Worm (Caenorhabditis elegans) whole organism, dauer: ENCODE data around the gene F58E1.13.

Experiments
- unc-62 ChIP-seq: sonication (generic microtip); optimal IDR thresholded peaks from 2 replicates; lab custom pipeline; 2017; ENCODE audit warnings: missing biosample characterization, missing genetic modification reagents, missing genetic modification characterization

F58E1.13 gene

DNA sequence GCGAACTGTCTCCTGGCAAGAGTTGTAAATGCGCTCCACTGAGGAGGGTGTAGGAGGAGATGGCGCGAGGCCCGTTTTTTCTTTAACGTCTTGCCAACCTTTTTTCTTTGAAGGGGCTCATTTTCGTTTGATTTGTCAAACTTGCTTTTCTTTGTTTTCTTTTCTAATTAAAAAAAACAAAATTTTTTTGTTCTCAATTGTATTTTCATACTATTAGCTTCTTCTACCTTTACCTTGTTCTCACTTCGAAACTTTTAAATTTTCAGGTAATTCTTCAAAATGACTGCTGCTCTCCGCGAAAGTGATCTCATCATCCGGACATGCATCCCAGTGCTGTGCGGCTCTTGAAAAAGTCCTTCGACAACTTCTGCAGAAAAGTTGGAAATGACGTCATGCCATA lies 14.3 kb upstream of the F58E1.13 start, which contains the start of gene fbxa-184:
Gene fbxa-184 (plus strand): TSS at position 301 of the 400 bp plus-strand sequence.
- no peak for TF ChIP-seq unc-62 (GFP tag; lab: Kevin White, UChicago)

ce11 chrII:1706385-1706784 lies 10.7 kb upstream of the F58E1.13 start, which contains the start of gene sdz-18:
Gene sdz-18, minus strand, starts transcription at chrII:1706485.
- no peak for TF ChIP-seq unc-62 (GFP tag; lab: Kevin White, UChicago)

ce11 chrII:1703363-1703762 lies 7.7 kb upstream of the F58E1.13 start, which contains the start of gene fbxb-47:
Gene fbxb-47, minus strand, starts transcription at chrII:1703463.
- TF ChIP-seq unc-62 (GFP tag; lab: Kevin White, UChicago): no peak

ce11 chrII:1694530-1694929 lies 1.1 kb downstream of the F58E1.13 start, which contains the start of gene fbxc-26:
Gene fbxc-26, minus strand, starts transcription at chrII:1694630.
- TF ChIP-seq unc-62 (GFP tag; lab: Kevin White, UChicago): no peak

ce11 chrII:1692827-1693226 lies 2.8 kb downstream of the F58E1.13 start, which contains the start of gene fbxc-21:
Gene fbxc-21, minus strand, starts transcription at chrII:1692927.
- TF ChIP-seq unc-62 (GFP tag; lab: Kevin White, UChicago): no peak

DNA sequence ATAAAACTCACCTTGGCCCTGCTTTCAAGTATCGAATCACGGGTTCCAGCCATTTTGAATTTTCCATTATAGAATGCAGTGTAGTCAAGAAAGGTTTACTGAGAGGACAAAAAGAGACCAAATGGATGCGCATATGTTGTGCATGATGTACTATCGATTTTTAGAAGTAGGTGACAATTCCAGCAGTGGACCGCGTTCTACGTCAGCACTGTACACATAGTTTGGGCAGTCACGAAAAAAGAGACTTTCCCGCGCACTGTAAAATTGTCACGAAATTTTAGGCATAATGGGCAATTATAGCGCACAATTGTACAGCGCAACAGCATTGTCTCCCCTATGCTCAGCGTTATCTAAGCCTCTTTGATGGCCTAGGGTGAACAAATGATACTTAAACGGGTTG lies 4.7 kb downstream of the F58E1.13 start, which contains the start of gene fbxc-22:
Gene fbxc-22 (minus strand): TSS at position 101 of the 400 bp plus-strand sequence.
- TF ChIP-seq unc-62 (GFP tag; lab: Kevin White, UChicago): no peak

- no peak for TF ChIP-seq unc-62 (GFP tag; lab: Kevin White, UChicago)
Measured at ce11 chrII:1688813-1689212, 6.9 kb downstream of the F58E1.13 start, which contains the start of the genes fbxb-18 and fbxb-19. Gene fbxb-18, minus strand, starts transcription at chrII:1688913. Gene fbxb-19, minus strand, starts transcription at chrII:1689181.

DNA sequence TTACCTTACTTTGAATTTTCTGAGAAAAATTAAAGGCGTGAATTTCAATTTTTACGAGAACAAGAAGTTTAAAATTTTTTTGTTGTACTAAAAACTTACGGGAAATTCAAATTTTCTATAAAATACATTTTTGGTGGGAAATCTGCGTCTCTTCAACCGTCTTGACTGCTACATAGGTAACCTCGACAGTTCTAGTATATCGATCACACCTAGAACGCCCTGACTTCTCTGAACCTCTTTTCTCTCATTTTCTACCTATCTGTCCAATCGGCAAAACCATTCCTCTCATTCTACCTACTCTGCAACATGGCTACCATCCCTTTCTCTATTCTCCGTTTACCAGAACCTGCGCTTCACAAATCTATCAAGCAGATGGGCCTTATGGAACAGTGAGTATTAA lies 11.9 kb downstream of the F58E1.13 start, which contains the start of gene fbxb-25:
Gene fbxb-25 (plus strand): TSS at position 301 of the 400 bp plus-strand sequence.
- TF ChIP-seq unc-62 (GFP tag; lab: Kevin White, UChicago): no peak

DNA sequence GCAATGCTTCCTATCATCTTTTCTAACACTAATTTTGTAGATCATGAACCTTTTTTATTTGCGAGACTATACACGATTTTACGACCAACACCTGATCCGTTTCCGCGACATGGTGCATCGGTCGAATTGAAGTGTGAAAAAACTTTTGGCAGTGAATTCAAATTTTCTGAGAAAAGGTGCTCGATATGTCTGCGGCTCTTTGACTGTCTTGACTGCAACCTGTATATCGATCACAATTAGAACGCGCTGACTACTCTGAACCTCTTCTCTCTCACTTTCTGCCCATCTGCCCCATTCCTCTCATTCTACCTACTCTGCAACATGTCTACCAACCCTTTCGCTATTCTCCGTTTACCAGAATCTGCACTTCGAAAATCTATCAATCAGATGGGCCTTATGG lies 13.5 kb downstream of the F58E1.13 start, which contains the start of gene fbxb-26:
Gene fbxb-26 (plus strand): TSS at position 301 of the 400 bp plus-strand sequence.
- TF ChIP-seq unc-62 (GFP tag; lab: Kevin White, UChicago): no peak

- TF ChIP-seq unc-62 (GFP tag; lab: Kevin White, UChicago): no peak
Measured at ce11 chrII:1679081-1679480, 16.6 kb downstream of the F58E1.13 start, which contains the start of gene irld-36. Gene irld-36, plus strand, starts transcription at chrII:1679381.

DNA sequence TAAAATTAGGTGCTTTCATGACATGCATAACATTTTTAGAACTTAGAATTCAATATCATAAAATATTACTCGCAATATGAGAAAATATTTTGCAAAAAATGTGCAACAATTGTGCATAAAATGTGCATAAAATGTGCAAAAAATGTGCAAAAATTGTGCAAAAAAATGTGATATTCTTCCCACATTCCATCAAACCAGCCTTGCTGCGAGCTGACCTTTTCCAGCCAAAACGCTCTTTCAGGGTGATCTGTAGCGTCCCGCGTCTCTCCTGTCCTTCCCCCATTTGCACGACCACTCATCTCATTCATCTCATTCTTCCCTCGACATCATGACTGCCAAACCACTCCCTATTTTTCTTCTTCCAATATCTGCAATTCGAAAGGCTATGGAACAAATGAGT lies 19.6 kb downstream of the F58E1.13 start, which contains the start of gene fbxb-17:
Gene fbxb-17 (plus strand): TSS at position 301 of the 400 bp plus-strand sequence.
- no peak for TF ChIP-seq unc-62 (GFP tag; lab: Kevin White, UChicago)

DNA sequence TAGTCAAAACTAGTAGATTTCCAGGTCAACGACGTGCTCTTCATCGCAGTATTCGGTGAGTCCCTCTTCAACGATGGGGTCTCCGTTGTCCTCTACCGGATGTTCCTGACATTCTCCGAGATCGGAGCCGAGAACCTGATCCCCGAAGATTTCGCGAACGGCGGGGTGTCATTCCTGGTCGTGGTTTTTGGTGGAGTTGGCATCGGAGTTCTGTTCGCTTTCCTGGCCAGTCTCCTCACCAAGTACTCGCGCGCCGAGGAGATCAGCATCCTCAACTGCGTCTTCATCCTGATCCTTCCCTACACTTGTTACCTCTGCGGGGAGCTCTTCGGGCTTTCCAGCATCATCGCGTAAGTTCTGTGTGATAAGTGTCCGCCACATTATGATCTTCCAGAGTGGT lies 23.0 kb downstream of the F58E1.13 start:
- TF ChIP-seq unc-62 (GFP tag; lab: Kevin White, UChicago): no peak

DNA sequence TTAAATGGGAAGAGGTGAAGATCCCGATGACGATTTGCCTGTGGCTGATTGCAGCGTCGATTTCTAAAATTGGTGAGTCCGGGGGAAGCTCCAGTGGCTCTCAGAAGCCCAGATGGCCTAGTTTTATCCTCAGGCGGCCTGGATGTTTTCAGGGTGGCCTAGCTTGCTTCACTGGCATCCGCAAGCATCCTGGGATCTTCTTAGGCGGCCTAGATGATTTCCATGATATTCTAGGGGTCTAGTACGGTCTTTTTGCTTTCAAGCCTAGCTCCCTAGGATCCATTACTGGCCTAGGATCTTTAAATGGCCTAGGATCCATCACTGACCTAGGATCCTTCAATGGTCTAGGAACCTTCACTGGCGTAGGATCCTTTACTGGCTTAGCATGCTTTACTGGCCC lies 24.7 kb downstream of the F58E1.13 start:
- TF ChIP-seq unc-62 (GFP tag; lab: Kevin White, UChicago): no peak

DNA sequence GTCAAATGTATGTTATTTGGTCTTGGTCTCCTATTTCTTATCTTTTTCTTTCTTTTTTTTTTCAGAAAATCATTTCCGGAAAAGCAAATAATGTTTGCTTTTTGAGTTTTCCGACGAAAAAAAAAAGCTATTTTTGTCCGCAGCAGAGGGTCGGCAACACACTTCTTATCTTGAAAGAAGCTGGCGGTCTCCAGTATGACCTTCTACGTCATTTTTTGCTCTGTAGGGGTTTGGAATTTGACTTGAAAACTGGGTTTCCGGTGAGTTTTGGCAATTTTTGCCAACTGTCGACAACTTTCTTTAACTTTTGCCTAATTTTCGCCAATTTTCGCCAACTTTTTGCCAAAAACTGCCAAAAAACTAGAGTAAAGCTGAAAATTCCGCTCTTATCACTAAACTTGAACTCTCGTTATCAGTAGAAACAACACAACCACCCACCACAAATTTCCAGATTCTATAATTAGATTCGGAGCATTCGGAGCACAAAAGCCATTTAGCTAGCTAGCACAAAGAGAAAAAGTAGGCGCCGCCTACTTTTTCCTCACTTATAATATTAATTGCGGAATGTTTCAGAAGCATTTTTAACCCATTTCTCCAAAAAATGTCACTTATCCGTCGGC lies 25.3 kb downstream of the F58E1.13 start, which contains the start of gene nhx-6:
Gene nhx-6 (plus strand): TSS at position 570 of the 620 bp plus-strand sequence.
- no peak for TF ChIP-seq unc-62 (GFP tag; lab: Kevin White, UChicago)

- no peak for TF ChIP-seq unc-62 (GFP tag; lab: Kevin White, UChicago)
Measured at ce11 chrII:1668913-1669312, 26.8 kb downstream of the F58E1.13 start, which contains the start of gene srw-97. Gene srw-97, minus strand, starts transcription at chrII:1669013.

ce11 chrII:1666025-1666424 lies 29.6 kb downstream of the F58E1.13 start, which contains the start of gene srlf-29:
Gene srlf-29, plus strand, starts transcription at chrII:1666325.
- TF ChIP-seq unc-62 (GFP tag; lab: Kevin White, UChicago): no peak
